Fruit fly (Drosophila melanogaster): ENCODE data around the gene CG43317.

CG43317 gene

dm6 chr3R:15810369-15810768 lies 23.9 kb downstream of the CG43317 start (continued):
- TF ChIP-seq Med (GFP tag) (peak; percentile 81), CG3407 (GFP tag; optimal IDR thresholded peaks at IDR 0.05) (no peak), sna (GFP tag; IDR thresholded peaks at IDR 0.05; ENCODE audit: partially characterized antibody) (no peak), D (optimal IDR thresholded peaks at IDR 0.05) (peak; percentile 44), D (GFP tag; optimal IDR thresholded peaks at IDR 0.05) (no peak), Dek (tag; optimal IDR thresholded peaks at IDR 0.05) (no peak), wek (GFP tag; optimal IDR thresholded peaks at IDR 0.05) (no peak), twi (tag; optimal IDR thresholded peaks at IDR 0.05) (no peak), luna (GFP tag; optimal IDR thresholded peaks at IDR 0.05) (no peak), CG13775 (GFP tag; optimal IDR thresholded peaks at IDR 0.05) (no peak), Bdp1 (GFP tag; optimal IDR thresholded peaks at IDR 0.05) (no peak), Spps (tag; optimal IDR thresholded peaks at IDR 0.05) (no peak), Ets97D (GFP tag; optimal IDR thresholded peaks at IDR 0.05) (no peak), Poxn (GFP tag; IDR thresholded peaks at IDR 0.05) (no peak), Chrac-16 (GFP tag; optimal IDR thresholded peaks at IDR 0.05) (no peak), CG11456 (GFP tag; IDR thresholded peaks at IDR 0.05) (no peak), CG1233 (GFP tag; optimal IDR thresholded peaks at IDR 0.05) (peak; percentile 54), jigr1 (GFP tag; IDR thresholded peaks at IDR 0.05) (no peak), jing (GFP tag; optimal IDR thresholded peaks at IDR 0.05) (no peak), zfh1 (GFP tag; IDR thresholded peaks at IDR 0.05) (no peak), CG11695 (GFP tag; IDR thresholded peaks at IDR 0.05) (no peak), CG16779 (GFP tag; IDR thresholded peaks at IDR 0.05) (0 out of 2 replicates have a peak, but pooled peaks have one; percentile 12)

- no peak for TF ChIP-seq CG18599 (GFP tag; optimal IDR thresholded peaks at IDR 0.05)
- TF ChIP-seq eve (GFP tag; optimal IDR thresholded peaks at IDR 0.05): no peak
- no peak for TF ChIP-seq Trl (optimal IDR thresholded peaks at IDR 0.05)
- TF ChIP-seq Trl (GFP tag; optimal IDR thresholded peaks at IDR 0.05): no peak
- TF ChIP-seq bowl (GFP tag; IDR thresholded peaks at IDR 0.05): no peak
- peak in 1 of 2 experiments; percentile 48 for TF ChIP-seq bsh (GFP tag; optimal IDR thresholded peaks at IDR 0.05)
- no peak for TF ChIP-seq lmd (GFP tag; IDR thresholded peaks at IDR 0.05)
- peak; percentile 67; the same call in 2 of the 3 replicates for TF ChIP-seq sr (GFP tag; IDR thresholded peaks at IDR 0.05)
- TF ChIP-seq tin (GFP tag; optimal IDR thresholded peaks at IDR 0.05): no peak
- no peak for TF ChIP-seq Rfx (GFP tag; IDR thresholded peaks at IDR 0.05)
- no peak for TF ChIP-seq CG1832 (GFP tag; optimal IDR thresholded peaks at IDR 0.05)
- no peak for TF ChIP-seq Opbp (GFP tag; IDR thresholded peaks at IDR 0.05; ENCODE audit: partially characterized antibody)
- TF ChIP-seq NC2α (GFP tag; optimal IDR thresholded peaks at IDR 0.05): no peak
- no peak for TF ChIP-seq vnd (GFP tag; IDR thresholded peaks at IDR 0.05; ENCODE audit: partially characterized antibody)
- no peak for TF ChIP-seq CG2712 (tag; optimal IDR thresholded peaks at IDR 0.05)
- TF ChIP-seq onecut (GFP tag; IDR thresholded peaks at IDR 0.05): peak; percentile 44
- TF ChIP-seq Camta (GFP tag; optimal IDR thresholded peaks at IDR 0.05): no peak
- no peak for TF ChIP-seq crp (GFP tag; optimal IDR thresholded peaks at IDR 0.05)
- TF ChIP-seq kay (GFP tag; optimal IDR thresholded peaks at IDR 0.05): no peak
- no peak for TF ChIP-seq CG31224 (GFP tag; IDR thresholded peaks at IDR 0.05)
- TF ChIP-seq sd (tag; optimal IDR thresholded peaks at IDR 0.05): peak; percentile 41
- TF ChIP-seq jigr1 (GFP tag; IDR thresholded peaks at IDR 0.05): no peak
- TF ChIP-seq HmgD (GFP tag; optimal IDR thresholded peaks at IDR 0.05): no peak
- TF ChIP-seq pita (GFP tag; optimal IDR thresholded peaks at IDR 0.05): no peak
- no peak for TF ChIP-seq CG16815 (GFP tag; optimal IDR thresholded peaks at IDR 0.05)
- no peak for TF ChIP-seq CG3838 (GFP tag; optimal IDR thresholded peaks at IDR 0.05)
- TF ChIP-seq mam (GFP tag; optimal IDR thresholded peaks at IDR 0.05): no peak
- TF ChIP-seq Optix (GFP tag; IDR thresholded peaks at IDR 0.05): no peak
- no peak for TF ChIP-seq Hr39 (optimal IDR thresholded peaks at IDR 0.05)
- no peak for TF ChIP-seq CG15269 (tag; optimal IDR thresholded peaks at IDR 0.05)
- TF ChIP-seq en (GFP tag; optimal IDR thresholded peaks at IDR 0.05): no peak
- no peak for TF ChIP-seq Fer1 (GFP tag; optimal IDR thresholded peaks at IDR 0.05)
Observed at dm6 chr3R:15807877-15808381, 26.3 kb downstream of the CG43317 start.

Measured in whole organism, embryonic.